Worm (Caenorhabditis elegans): Measurements from ENCODE around the gene dmsr-11.

DNA sequence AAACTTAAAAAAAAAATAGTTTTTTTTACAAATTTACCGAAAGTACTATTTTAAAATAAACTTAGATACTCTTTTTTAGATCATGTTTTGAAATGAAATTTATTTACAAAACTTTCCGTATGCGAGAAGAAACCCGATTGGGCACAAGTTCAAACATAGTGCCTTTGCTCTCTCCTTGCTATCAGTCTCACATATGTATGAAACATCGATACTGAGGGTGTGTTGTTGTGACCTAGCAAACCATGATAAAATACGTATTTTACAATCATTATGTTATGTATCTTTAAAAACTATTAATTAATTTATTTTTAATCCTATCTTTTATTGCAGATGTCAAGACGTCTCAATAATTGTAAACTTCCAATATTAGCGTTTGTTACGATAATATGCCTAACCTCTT is 6.2 kb upstream of the dmsr-11 start:
- no peak for TF ChIP-seq rcor-1 (GFP tag; IDR thresholded peaks at IDR 0.05)
- no peak for TF ChIP-seq unc-130 (GFP tag; optimal IDR thresholded peaks at IDR 0.05)
- no peak for TF ChIP-seq dpff-1 (tag; optimal IDR thresholded peaks at IDR 0.05)
- no peak for TF ChIP-seq nhr-27 (tag; optimal IDR thresholded peaks at IDR 0.05)
- TF ChIP-seq hrde-1 (tag; optimal IDR thresholded peaks at IDR 0.05; ENCODE audit: borderline replicate concordance) = no peak
- TF ChIP-seq Y79H2A.3 (GFP tag; conservative IDR thresholded peaks at IDR 0.05) = no peak
- TF ChIP-seq F22D6.2 (tag; optimal IDR thresholded peaks at IDR 0.05) = no peak
- no peak for TF ChIP-seq F10E7.11 (tag; optimal IDR thresholded peaks at IDR 0.05)

All from whole organism, young adult.